Fruit fly (Drosophila melanogaster): ENCODE results near the gene Usp32.

DNA sequence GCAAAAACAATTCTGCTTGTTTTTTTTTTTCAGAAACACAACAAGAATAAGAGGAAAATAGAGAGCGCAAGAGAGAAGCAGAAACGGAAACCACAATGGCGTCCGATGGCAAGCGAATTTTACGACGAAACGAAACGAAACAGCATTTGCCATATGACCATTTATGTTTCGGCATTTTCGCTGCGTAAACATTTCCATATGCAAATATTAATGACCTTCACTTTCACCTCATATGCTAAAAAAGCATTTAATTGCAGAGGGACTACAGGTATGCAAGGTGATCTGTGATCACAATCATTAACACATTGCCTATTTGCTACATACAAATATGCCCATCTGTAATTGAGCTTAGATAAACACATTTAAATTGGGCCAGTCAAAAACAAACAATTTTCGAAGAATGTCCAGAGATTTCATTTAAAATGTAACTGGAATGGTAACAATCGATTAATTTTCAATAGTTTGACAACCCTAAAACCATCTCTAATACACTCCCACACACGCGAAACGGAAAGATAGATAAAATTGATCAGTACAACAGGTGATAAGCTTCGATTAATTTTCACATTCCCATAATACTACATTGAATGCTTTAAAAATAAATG is 35.3 kb downstream of the Usp32 start:
- TF ChIP-seq insv (optimal IDR thresholded peaks at IDR 0.05) (no peak), psq (optimal IDR thresholded peaks at IDR 0.05) (no peak), Myc (optimal IDR thresholded peaks at IDR 0.05) (no peak)

Data from Kc167 (cell line).